Worm (Caenorhabditis elegans) whole organism, mixed stage, embryonic: ENCODE results near the gene sulp-3.

Experiments
- ceh-43 ChIP-seq: fragments of 200-800 bp; sonication (Bioruptor generic); optimal IDR thresholded peaks from 2 replicates; lab custom pipeline; 2018; ENCODE audit warnings: mild to moderate bottlenecking, missing genetic modification characterization, moderate library complexity, missing compliant biosample characterization
- ces-1 ChIP-seq: fragments of 150-350 bp; optimal IDR thresholded peaks from 2 replicates; lab custom pipeline; 2014; ENCODE audit warnings: missing biosample characterization, missing genetic modification reagents, missing genetic modification characterization
- nhr-12 ChIP-seq: fragments of 150-350 bp; optimal IDR thresholded peaks from 2 replicates; lab custom pipeline; 2014; ENCODE audit warnings: missing biosample characterization, missing genetic modification characterization
- pha-4 ChIP-seq: fragments of 150-350 bp; optimal IDR thresholded peaks from 2 replicates; lab custom pipeline; 2018; ENCODE audit warnings: missing biosample characterization, missing genetic modification reagents, missing genetic modification characterization

DNA sequence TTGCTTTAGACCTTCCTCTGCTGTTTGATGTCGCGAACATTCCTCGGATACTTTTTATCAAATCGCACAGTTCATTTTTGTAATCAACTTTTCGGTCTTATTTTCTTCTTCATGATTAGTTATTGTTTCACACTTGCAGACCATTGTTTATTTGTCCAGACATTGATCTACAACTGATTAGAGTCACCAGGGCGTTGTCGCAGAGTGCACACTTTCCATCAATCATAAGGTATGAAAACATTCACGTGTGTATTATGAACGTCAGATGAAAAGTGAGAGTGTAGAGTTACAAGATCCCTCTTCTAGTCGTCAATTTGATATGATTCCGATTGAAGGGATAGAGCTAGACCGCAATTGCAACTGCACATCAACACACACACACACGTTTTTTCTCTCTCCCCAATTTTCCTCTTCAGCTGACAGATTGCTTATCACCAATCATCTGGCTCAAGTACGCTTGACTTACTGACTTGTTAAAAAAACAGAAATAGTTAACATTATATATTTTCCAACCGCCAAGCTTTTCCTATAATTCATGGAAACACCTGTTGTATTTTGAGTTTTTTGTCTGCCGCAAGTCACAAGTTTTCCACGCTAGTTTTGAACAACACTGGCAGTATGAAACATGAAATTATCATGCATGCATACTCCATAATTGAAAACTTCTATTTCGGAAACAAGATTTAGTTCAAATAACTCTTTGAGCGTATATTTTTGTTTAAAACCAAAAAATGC is 32.0 kb upstream of the sulp-3 start:
- TF ChIP-seq pha-4 (no peak), ces-1 (no peak), ceh-43 (no peak), nhr-12 (no peak)
